Fruit fly (Drosophila melanogaster) whole organism, embryonic: ENCODE results near the gene CG15358.
A peak's percentile ranks its signal among the peaks of the same experiment; 100 is the strongest.

ENCODE experiments used
- Atf3 ChIP-seq: fragments of 200-800 bp; sonication (Bioruptor generic); optimal IDR thresholded peaks from 3 replicates; lab custom pipeline; 2016; ENCODE audit warnings: missing biosample characterization, missing genetic modification characterization
- BEAF-32 ChIP-seq: fragments of 200-800 bp; sonication (Bioruptor generic); optimal IDR thresholded peaks from 3 replicates; lab custom pipeline; 2017; ENCODE audit warnings: missing biosample characterization, missing genetic modification characterization, mild to moderate bottlenecking, moderate library complexity, missing genetic modification reagents
- CG10267 ChIP-seq: fragments of 200-800 bp; sonication (Bioruptor generic); optimal IDR thresholded peaks from 2 replicates; lab custom pipeline; 2018; ENCODE audit warnings: missing biosample characterization, mild to moderate bottlenecking, missing genetic modification characterization, moderate library complexity
- CG11695 ChIP-seq: fragments of 200-800 bp; sonication (Bioruptor generic); IDR thresholded peaks from 3 replicates; pipeline ENCODE4 v1.3.6; 2022; ENCODE audit warnings: missing biosample characterization, missing genetic modification characterization
- CG11696 ChIP-seq: fragments of 200-800 bp; sonication (Bioruptor generic); IDR thresholded peaks from 2 replicates; pipeline ENCODE4 v1.3.6; 2022; ENCODE audit warnings: missing biosample characterization, missing genetic modification characterization
- CG12071 ChIP-seq: fragments of 200-800 bp; sonication (Bioruptor generic); optimal IDR thresholded peaks from 3 replicates; lab custom pipeline; 2018; ENCODE audit warnings: missing biosample characterization, mild to moderate bottlenecking, missing genetic modification characterization
- CG12104 ChIP-seq: fragments of 200-800 bp; sonication (Bioruptor generic); optimal IDR thresholded peaks from 3 replicates; lab custom pipeline; 2016; ENCODE audit warnings: missing biosample characterization, missing genetic modification characterization
- CG12219 ChIP-seq: fragments of 200-800 bp; sonication (Bioruptor generic); optimal IDR thresholded peaks from 3 replicates; lab custom pipeline; 2018; ENCODE audit warnings: missing biosample characterization, mild to moderate bottlenecking, missing genetic modification characterization
- CG12744 ChIP-seq: fragments of 200-800 bp; sonication (Bioruptor generic); optimal IDR thresholded peaks from 2 replicates; lab custom pipeline; 2016; ENCODE audit warnings: missing biosample characterization, missing genetic modification characterization
- CG15269 ChIP-seq: fragments of 200-800 bp; sonication (Bioruptor generic); optimal IDR thresholded peaks from 2 replicates; lab custom pipeline; 2018; ENCODE audit warnings: missing biosample characterization, mild to moderate bottlenecking, missing genetic modification characterization, moderate library complexity
- CG15696 ChIP-seq: fragments of 200-800 bp; sonication (Bioruptor generic); optimal IDR thresholded peaks from 2 replicates; lab custom pipeline; 2019; ENCODE audit warnings: missing biosample characterization, mild to moderate bottlenecking, missing genetic modification characterization, moderate library complexity
- CG17186 ChIP-seq: fragments of 200-800 bp; sonication (Bioruptor generic); optimal IDR thresholded peaks from 3 replicates; lab custom pipeline; 2017; ENCODE audit warnings: missing biosample characterization, missing genetic modification reagents, missing genetic modification characterization
- CG2120 ChIP-seq: fragments of 200-800 bp; sonication (Bioruptor generic); optimal IDR thresholded peaks from 3 replicates; lab custom pipeline; 2016; ENCODE audit warnings: missing biosample characterization, missing genetic modification characterization
- CG2678 ChIP-seq: fragments of 200-800 bp; sonication (Bioruptor generic); optimal IDR thresholded peaks from 3 replicates; lab custom pipeline; 2019; ENCODE audit warnings: missing biosample characterization, mild to moderate bottlenecking, missing genetic modification characterization, moderate library complexity
- CG2889 ChIP-seq: fragments of 200-800 bp; sonication (Bioruptor generic); IDR thresholded peaks from 3 replicates; pipeline ENCODE4 v1.3.6; 2022; ENCODE audit warnings: missing biosample characterization, missing genetic modification characterization
- CG4328 ChIP-seq: fragments of 200-800 bp; sonication (Bioruptor generic); optimal IDR thresholded peaks from 3 replicates; lab custom pipeline; 2017; ENCODE audit warnings: missing biosample characterization, missing genetic modification reagents, missing genetic modification characterization
- CG6654 ChIP-seq: fragments of 200-800 bp; sonication (Bioruptor generic); optimal IDR thresholded peaks from 2 replicates; lab custom pipeline; 2017; ENCODE audit warnings: missing biosample characterization, mild to moderate bottlenecking, missing genetic modification characterization
- CG9932 ChIP-seq: fragments of 200-800 bp; sonication (Bioruptor generic); IDR thresholded peaks from 2 replicates; pipeline ENCODE4 v1.3.6; 2022; ENCODE audit warnings: missing biosample characterization, missing genetic modification characterization
- D19A ChIP-seq: fragments of 200-800 bp; optimal IDR thresholded peaks from 3 replicates; lab custom pipeline; 2019; ENCODE audit warnings: missing biosample characterization, mild to moderate bottlenecking, missing genetic modification characterization, moderate library complexity
- D19B ChIP-seq: fragments of 200-800 bp; sonication (Bioruptor generic); optimal IDR thresholded peaks from 2 replicates; lab custom pipeline; 2017; ENCODE audit warnings: missing biosample characterization, mild to moderate bottlenecking, missing genetic modification characterization
- Doc3 ChIP-seq: fragments of 200-800 bp; sonication (Bioruptor generic); IDR thresholded peaks from 3 replicates; pipeline ENCODE4 v1.3.6; 2022; ENCODE audit warnings: missing biosample characterization, missing genetic modification characterization; ENCODE audit not compliant: partially characterized antibody
- Dp ChIP-seq: fragments of 200-800 bp; sonication (Bioruptor generic); optimal IDR thresholded peaks from 2 replicates; lab custom pipeline; 2018; ENCODE audit warnings: missing biosample characterization, mild to moderate bottlenecking, missing genetic modification characterization, moderate library complexity
- Drgx ChIP-seq: fragments of 200-800 bp; sonication (Bioruptor generic); IDR thresholded peaks from 2 replicates; pipeline ENCODE4 v1.3.6; 2022; ENCODE audit warnings: missing biosample characterization, missing genetic modification characterization
- E2f1 ChIP-seq: fragments of 200-800 bp; sonication (Bioruptor generic); IDR thresholded peaks from 2 replicates; pipeline ENCODE4 v1.3.6; 2022; ENCODE audit warnings: missing biosample characterization, missing genetic modification characterization
- Ets65A ChIP-seq: fragments of 200-800 bp; sonication (Bioruptor generic); peaks from one replicate; lab custom pipeline; 2016; ENCODE audit warnings: missing biosample characterization, missing genetic modification characterization
- Gsc ChIP-seq: fragments of 200-800 bp; sonication (Bioruptor generic); IDR thresholded peaks from 2 replicates; pipeline ENCODE4 v1.3.6; 2022; ENCODE audit warnings: missing biosample characterization, missing genetic modification characterization
- HLHmδ ChIP-seq: fragments of 200-800 bp; sonication (Bioruptor generic); optimal IDR thresholded peaks from 2 replicates; lab custom pipeline; 2018; ENCODE audit warnings: missing biosample characterization, mild to moderate bottlenecking, missing genetic modification characterization, moderate library complexity
- Med ChIP-seq: fragments of 200-800 bp; sonication (Bioruptor generic); peaks from one replicate; lab custom pipeline; 2016; ENCODE audit warnings: missing biosample characterization, missing genetic modification characterization, mild to moderate bottlenecking, inconsistent platforms, moderate library complexity
- NFAT ChIP-seq: fragments of 200-800 bp; sonication (Bioruptor generic); IDR thresholded peaks from 2 replicates; pipeline ENCODE4 v1.3.6; 2022; ENCODE audit warnings: missing biosample characterization, missing genetic modification characterization
- Oli ChIP-seq: fragments of 200-800 bp; sonication (Bioruptor generic); optimal IDR thresholded peaks from 2 replicates; lab custom pipeline; 2018; ENCODE audit warnings: missing biosample characterization, mild to moderate bottlenecking, missing genetic modification characterization, moderate library complexity
- ab ChIP-seq: fragments of 200-800 bp; sonication (Bioruptor generic); optimal IDR thresholded peaks from 2 replicates; lab custom pipeline; 2016; ENCODE audit warnings: missing biosample characterization, missing genetic modification characterization
- fd64A ChIP-seq: fragments of 200-800 bp; sonication (Bioruptor generic); optimal IDR thresholded peaks from 3 replicates; lab custom pipeline; 2018; ENCODE audit warnings: missing biosample characterization, mild to moderate bottlenecking, missing genetic modification characterization
- gsb ChIP-seq: fragments of 200-800 bp; sonication (Bioruptor generic); IDR thresholded peaks from 2 replicates; pipeline ENCODE4 v1.3.6; 2022; ENCODE audit warnings: missing biosample characterization, missing genetic modification characterization
- kni ChIP-seq: fragments of 200-800 bp; sonication (Bioruptor generic); optimal IDR thresholded peaks from 3 replicates; lab custom pipeline; 2017; ENCODE audit warnings: mild to moderate bottlenecking, missing biosample characterization, missing genetic modification reagents, missing genetic modification characterization
- lbe ChIP-seq: fragments of 200-800 bp; sonication (Bioruptor generic); optimal IDR thresholded peaks from 2 replicates; lab custom pipeline; 2016; ENCODE audit warnings: missing biosample characterization, mild to moderate bottlenecking, missing genetic modification characterization
- pan ChIP-seq, 4 experiments: fragments of >200 bp in 3 of 4; fragments of 200-800 bp in 1 of 4; sonication (Bioruptor generic) in 1 of 4; optimal IDR thresholded peaks in 3 of 4; IDR thresholded peaks in 1 of 4; 2 replicates each; pipeline versions ENCODE4 v1.3.6 to Lab custom; 2017 to 2022; ENCODE audit warnings: missing biosample characterization in 2 of 4, missing genetic modification characterization in 2 of 4, mixed read lengths in 1 of 4
- pb ChIP-seq: fragments of 200-800 bp; sonication (Bioruptor generic); optimal IDR thresholded peaks from 3 replicates; lab custom pipeline; 2016; ENCODE audit warnings: missing biosample characterization, missing genetic modification characterization
- prd ChIP-seq, 3 experiments: fragments of >200 bp in 2 of 3; fragments of 200-800 bp in 1 of 3; sonication (Bioruptor generic) in 1 of 3; optimal IDR thresholded peaks in 2 of 3; IDR thresholded peaks in 1 of 3; 2 replicates in 2 of 3; 3 replicates in 1 of 3; pipeline versions ENCODE4 v1.3.6 to Lab custom; 2017 to 2022; ENCODE audit warnings: missing biosample characterization in 1 of 3, missing genetic modification characterization in 1 of 3
- row ChIP-seq: fragments of 200-800 bp; sonication (Bioruptor generic); IDR thresholded peaks from 3 replicates; pipeline ENCODE4 v1.3.6; 2022; ENCODE audit warnings: missing biosample characterization, missing genetic modification characterization
- sima ChIP-seq: fragments of 200-800 bp; sonication (Bioruptor generic); optimal IDR thresholded peaks from 2 replicates; lab custom pipeline; 2016; ENCODE audit warnings: missing biosample characterization, missing genetic modification characterization
- twi ChIP-seq: fragments of 200-800 bp; optimal IDR thresholded peaks from 2 replicates; lab custom pipeline; 2019; ENCODE audit warnings: missing biosample characterization, mild to moderate bottlenecking, missing genetic modification characterization, moderate library complexity
- wek ChIP-seq: fragments of 200-800 bp; sonication (Bioruptor generic); optimal IDR thresholded peaks from 3 replicates; lab custom pipeline; 2018; ENCODE audit warnings: missing biosample characterization, mild to moderate bottlenecking, missing genetic modification characterization, moderate library complexity
- z ChIP-seq: fragments of 200-800 bp; sonication (Bioruptor generic); IDR thresholded peaks from 3 replicates; pipeline ENCODE4 v1.3.6; 2022; ENCODE audit warnings: missing biosample characterization, missing genetic modification characterization

Gene CG15358

DNA sequence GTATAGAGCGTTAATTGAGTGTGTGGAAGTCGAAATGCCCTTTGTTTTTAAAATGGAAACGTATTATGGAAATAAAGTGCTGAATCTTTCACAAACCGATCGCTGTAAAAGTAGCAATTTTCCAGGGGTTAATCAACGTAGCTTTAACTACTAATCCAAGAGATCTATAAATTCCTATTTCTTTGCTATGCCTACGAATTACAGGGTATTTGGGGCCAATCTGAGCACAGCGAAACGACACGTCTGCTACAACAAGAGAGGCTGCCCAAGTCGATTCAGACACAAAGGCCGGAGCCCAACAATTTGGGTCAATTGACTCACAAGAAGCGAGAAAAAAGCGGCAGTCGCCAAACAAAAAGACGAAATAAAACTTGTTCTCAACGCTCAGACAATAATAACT lies 24.1 kb upstream of the CG15358 start:
- TF ChIP-seq z (GFP tag; lab: Robert Waterston, UW) (no peak), CG12071 (no peak), pb (GFP tag; lab: Kevin White, UChicago) (no peak), D19A (peak; percentile 7), lbe (GFP tag; lab: Kevin White, UChicago) (no peak), Oli (tag; lab: Kevin White, UChicago) (peak; percentile 9), Med (GFP tag; lab: Kevin White, UChicago) (peak; percentile 53), Doc3 (no peak), row (GFP tag; lab: Robert Waterston, UW) (0 out of 3 replicates have a peak, but pooled peaks have one; percentile 27), kni (GFP tag; lab: Kevin White, UChicago) (no peak), pan (optimal IDR thresholded peaks at IDR 0.05; lab: Kevin White, UChicago) (no peak), pan (GFP tag; optimal IDR thresholded peaks at IDR 0.05 in 1 of 2, IDR thresholded peaks at IDR 0.05 in 1 of 2) (peak in 1 of 2 experiments; percentile 9), CG2120 (GFP tag; lab: Kevin White, UChicago) (peak; percentile 13), CG4328 (no peak), CG12744 (GFP tag; lab: Kevin White, UChicago) (no peak), CG2678 (tag; lab: Kevin White, UChicago) (peak; percentile 5), prd (optimal IDR thresholded peaks at IDR 0.05; lab: Kevin White, UChicago) (no peak), prd (GFP tag; IDR thresholded peaks at IDR 0.05; lab: Robert Waterston, UW) (peak; percentile 29; the same call in 1 of the 3 replicates), gsb (GFP tag; lab: Robert Waterston, UW) (no peak), CG17186 (GFP tag; lab: Kevin White, UChicago) (no peak), BEAF-32 (no peak), NFAT (peak; percentile 46; the same call in 1 of the 2 replicates), CG15269 (no peak), CG9932 (GFP tag; lab: Robert Waterston, UW) (0 out of 2 replicates have a peak, but pooled peaks have one; percentile 43), CG11696 (GFP tag; lab: Robert Waterston, UW) (no peak), CG11695 (GFP tag; lab: Robert Waterston, UW) (0 out of 3 replicates have a peak, but pooled peaks have one; percentile 31), E2f1 (GFP tag; lab: Robert Waterston, UW) (peak; percentile 19; the same call in 1 of the 2 replicates), CG10267 (tag; lab: Kevin White, UChicago) (no peak), Ets65A (GFP tag; lab: Kevin White, UChicago) (peak; percentile 75), Drgx (GFP tag; lab: Robert Waterston, UW) (peak; percentile 52; the same call in 1 of the 2 replicates), CG6654 (GFP tag; lab: Kevin White, UChicago) (no peak), CG2889 (GFP tag; lab: Robert Waterston, UW) (no peak), D19B (GFP tag; lab: Kevin White, UChicago) (peak; percentile 52), fd64A (GFP tag; lab: Kevin White, UChicago) (no peak)

DNA sequence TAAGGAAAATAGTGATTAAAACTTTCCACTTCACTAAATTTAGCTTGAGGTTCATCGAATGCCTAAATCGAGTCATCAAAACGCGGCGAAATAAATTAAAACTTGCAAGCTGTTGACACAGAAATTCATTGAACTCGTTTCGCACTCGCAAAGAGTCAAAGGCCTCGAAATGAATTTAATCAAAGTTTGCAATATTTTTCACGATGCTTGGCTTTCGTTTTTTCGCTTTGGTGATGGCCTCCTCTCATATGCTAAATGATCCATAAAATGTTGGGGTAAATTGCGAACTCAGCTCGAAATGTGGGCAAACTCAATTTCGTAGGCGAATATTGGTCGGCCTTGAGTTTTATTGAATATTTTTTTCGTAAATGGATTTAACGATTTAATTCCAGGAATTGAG lies 23.3 kb upstream of the CG15358 start:
- TF ChIP-seq sima (no peak), wek (GFP tag; lab: Kevin White, UChicago) (no peak), Gsc (GFP tag; lab: Robert Waterston, UW) (no peak), CG12219 (GFP tag; lab: Kevin White, UChicago) (no peak), CG15696 (tag; lab: Kevin White, UChicago) (no peak), Dp (GFP tag; lab: Kevin White, UChicago) (no peak), twi (tag; lab: Kevin White, UChicago) (no peak), HLHmδ (GFP tag; lab: Kevin White, UChicago) (no peak), ab (no peak), Atf3 (GFP tag; lab: Kevin White, UChicago) (no peak), CG12104 (GFP tag; lab: Kevin White, UChicago) (no peak)
- TF ChIP-seq, all 482 proteins: peak for 0
